Worm (Caenorhabditis elegans): ENCODE results near the gene srh-279.

ce11 chrV:16235135-16235534 is 42.9 kb downstream of the srh-279 start, which contains the start of gene F21H7.3:
- no peak for TF ChIP-seq nhr-28 (tag; optimal IDR thresholded peaks at IDR 0.05)
- TF ChIP-seq aly-2 (tag; optimal IDR thresholded peaks at IDR 0.05): no peak
- no peak for TF ChIP-seq nhr-77 (tag; optimal IDR thresholded peaks at IDR 0.05)
- TF ChIP-seq ets-5 (GFP tag; IDR thresholded peaks at IDR 0.05): no peak
- TF ChIP-seq F16B12.6 (tag; optimal IDR thresholded peaks at IDR 0.05): no peak
- no peak for TF ChIP-seq efl-3 (GFP tag; optimal IDR thresholded peaks at IDR 0.05)
- TF ChIP-seq ceh-8 (GFP tag; optimal IDR thresholded peaks at IDR 0.05): no peak
- no peak for TF ChIP-seq nhr-11 (tag; optimal IDR thresholded peaks at IDR 0.05)
- no peak for TF ChIP-seq C04F5.9 (tag; optimal IDR thresholded peaks at IDR 0.05)
